Worm (Caenorhabditis elegans): ENCODE measurements around the gene bath-44.

- TF ChIP-seq ztf-23 (GFP tag; IDR thresholded peaks at IDR 0.05) (no peak), ztf-29 (GFP tag; IDR thresholded peaks at IDR 0.05) (no peak), flt-1 (GFP tag; IDR thresholded peaks at IDR 0.05) (no peak), tab-1 (GFP tag; IDR thresholded peaks at IDR 0.05) (no peak), med-1 (GFP tag; optimal IDR thresholded peaks at IDR 0.05; ENCODE audit: insufficient read depth) (no peak), cog-1 (tag; optimal IDR thresholded peaks at IDR 0.05) (no peak), T22C8.4 (GFP tag; IDR thresholded peaks at IDR 0.05) (no peak)
Observed at ce11 chrII:7368761-7369160, 26.0 kb upstream of the bath-44 start, which contains the start of gene F43E2.6.
